Fruit fly (Drosophila melanogaster) whole organism, embryonic: ENCODE data around the gene ci.

Source experiments
- Aef1 ChIP-seq: fragments of 200-800 bp; sonication (Bioruptor generic); IDR thresholded peaks from 3 replicates; pipeline ENCODE4 v1.3.6; 2022; ENCODE audit warnings: missing biosample characterization, missing genetic modification characterization
- Blimp-1 ChIP-seq: fragments of 200-800 bp; sonication (Bioruptor generic); optimal IDR thresholded peaks from 3 replicates; lab custom pipeline; 2018; ENCODE audit warnings: missing biosample characterization, missing genetic modification characterization, mild to moderate bottlenecking, moderate library complexity, missing genetic modification reagents
- CG10267 ChIP-seq: fragments of 200-800 bp; sonication (Bioruptor generic); optimal IDR thresholded peaks from 2 replicates; lab custom pipeline; 2018; ENCODE audit warnings: missing biosample characterization, mild to moderate bottlenecking, missing genetic modification characterization, moderate library complexity
- CG1233 ChIP-seq: fragments of 200-800 bp; sonication (Bioruptor generic); optimal IDR thresholded peaks from 4 replicates; lab custom pipeline; 2018; ENCODE audit warnings: missing biosample characterization, mild to moderate bottlenecking, missing genetic modification characterization
- CG12744 ChIP-seq: fragments of 200-800 bp; sonication (Bioruptor generic); optimal IDR thresholded peaks from 2 replicates; lab custom pipeline; 2016; ENCODE audit warnings: missing biosample characterization, missing genetic modification characterization
- CG13296 ChIP-seq: fragments of 200-800 bp; sonication (Bioruptor generic); optimal IDR thresholded peaks from 3 replicates; lab custom pipeline; 2018; ENCODE audit warnings: missing biosample characterization, mild to moderate bottlenecking, missing genetic modification characterization
- CG14441 ChIP-seq: fragments of 200-800 bp; sonication (Bioruptor generic); IDR thresholded peaks from 2 replicates; pipeline ENCODE4 v1.3.6; 2022; ENCODE audit warnings: missing biosample characterization, missing genetic modification characterization
- CG15601 ChIP-seq: fragments of 200-800 bp; sonication (Bioruptor generic); optimal IDR thresholded peaks from 3 replicates; lab custom pipeline; 2019; ENCODE audit warnings: missing biosample characterization, mild to moderate bottlenecking, missing genetic modification characterization, moderate library complexity
- CG16815 ChIP-seq: fragments of 200-800 bp; sonication (Bioruptor generic); optimal IDR thresholded peaks from 3 replicates; lab custom pipeline; 2017; ENCODE audit warnings: missing biosample characterization, mild to moderate bottlenecking, missing genetic modification characterization
- CG17359 ChIP-seq: fragments of 200-800 bp; sonication (Bioruptor generic); optimal IDR thresholded peaks from 3 replicates; lab custom pipeline; 2018; ENCODE audit warnings: missing biosample characterization, mild to moderate bottlenecking, missing genetic modification characterization, moderate library complexity
- CG2116 ChIP-seq: fragments of 200-800 bp; sonication (Bioruptor generic); optimal IDR thresholded peaks from 3 replicates; lab custom pipeline; 2018; ENCODE audit warnings: missing biosample characterization, mild to moderate bottlenecking, missing genetic modification characterization
- CG30403 ChIP-seq: fragments of 200-800 bp; sonication (Bioruptor generic); optimal IDR thresholded peaks from 3 replicates; lab custom pipeline; 2016; ENCODE audit warnings: missing biosample characterization, missing genetic modification characterization
- CG3065 ChIP-seq: fragments of 200-800 bp; sonication (Bioruptor generic); optimal IDR thresholded peaks from 2 replicates; lab custom pipeline; 2016; ENCODE audit warnings: missing biosample characterization, missing genetic modification characterization
- CG3838 ChIP-seq: fragments of 200-800 bp; sonication (Bioruptor generic); optimal IDR thresholded peaks from 3 replicates; lab custom pipeline; 2016; ENCODE audit warnings: missing biosample characterization, missing genetic modification characterization
- CG42726 ChIP-seq: fragments of 200-800 bp; sonication (Bioruptor generic); IDR thresholded peaks from 2 replicates; pipeline ENCODE4 v1.3.6; 2022; ENCODE audit warnings: missing biosample characterization, missing genetic modification characterization; ENCODE audit not compliant: partially characterized antibody
- CG8290 ChIP-seq, 3 experiments: fragments of 200-800 bp; sonication (Bioruptor generic); optimal IDR thresholded peaks; 2 replicates each; lab custom pipeline; 2016 to 2019; ENCODE audit warnings: missing biosample characterization in 3 of 3, missing genetic modification characterization in 3 of 3, mild to moderate bottlenecking in 2 of 3, moderate library complexity in 1 of 3
- CG9609 ChIP-seq: fragments of 200-800 bp; sonication (Bioruptor generic); optimal IDR thresholded peaks from 3 replicates; lab custom pipeline; 2016; ENCODE audit warnings: missing biosample characterization, missing genetic modification characterization
- Dad ChIP-seq: fragments of 200-800 bp; sonication (Bioruptor generic); optimal IDR thresholded peaks from 3 replicates; lab custom pipeline; 2016; ENCODE audit warnings: missing biosample characterization, missing genetic modification characterization
- Dfd ChIP-seq, 2 experiments: fragments of >200 bp; optimal IDR thresholded peaks; 2 replicates each; lab custom pipeline; 2017; ENCODE audit warnings: missing biosample characterization in 2 of 2, missing genetic modification characterization in 2 of 2
- Fer1 ChIP-seq: fragments of 200-800 bp; sonication (Bioruptor generic); optimal IDR thresholded peaks from 2 replicates; lab custom pipeline; 2017; ENCODE audit warnings: missing biosample characterization, mild to moderate bottlenecking, missing genetic modification characterization
- GATAe ChIP-seq: fragments of 200-800 bp; sonication (Bioruptor generic); conservative IDR thresholded peaks from 2 replicates; pipeline ENCODE4 v1.3.6; 2022; ENCODE audit warnings: missing biosample characterization, missing genetic modification characterization
- Gsc ChIP-seq: fragments of 200-800 bp; sonication (Bioruptor generic); IDR thresholded peaks from 2 replicates; pipeline ENCODE4 v1.3.6; 2022; ENCODE audit warnings: missing biosample characterization, missing genetic modification characterization
- HLH3B ChIP-seq: fragments of 200-800 bp; sonication (Bioruptor generic); IDR thresholded peaks from 2 replicates; pipeline ENCODE4 v1.3.6; 2022; ENCODE audit warnings: missing biosample characterization, missing genetic modification characterization
- HLH54F ChIP-seq: fragments of 200-800 bp; sonication (Bioruptor generic); optimal IDR thresholded peaks from 3 replicates; lab custom pipeline; 2016; ENCODE audit warnings: missing biosample characterization, missing genetic modification characterization
- HLHmδ ChIP-seq: fragments of 200-800 bp; sonication (Bioruptor generic); optimal IDR thresholded peaks from 2 replicates; lab custom pipeline; 2018; ENCODE audit warnings: missing biosample characterization, mild to moderate bottlenecking, missing genetic modification characterization, moderate library complexity
- HmgZ ChIP-seq: fragments of 200-800 bp; sonication (Bioruptor generic); optimal IDR thresholded peaks from 2 replicates; lab custom pipeline; 2018; ENCODE audit warnings: missing biosample characterization, mild to moderate bottlenecking, missing genetic modification characterization
- Max ChIP-seq: fragments of 200-800 bp; sonication (Bioruptor generic); optimal IDR thresholded peaks from 2 replicates; lab custom pipeline; 2016; ENCODE audit warnings: missing biosample characterization, mild to moderate bottlenecking, missing genetic modification characterization
- Mes4 ChIP-seq: fragments of 200-800 bp; sonication (Bioruptor generic); optimal IDR thresholded peaks from 2 replicates; lab custom pipeline; 2016; ENCODE audit warnings: missing biosample characterization, missing genetic modification characterization
- Pdp1 ChIP-seq, 2 experiments: fragments of 200-800 bp; sonication (Bioruptor generic); optimal IDR thresholded peaks; 3 replicates each; lab custom pipeline; 2016; ENCODE audit warnings: missing biosample characterization in 2 of 2, missing genetic modification characterization in 2 of 2, mild to moderate bottlenecking in 1 of 2, moderate library complexity in 1 of 2
- Sox102F ChIP-seq: fragments of 200-800 bp; sonication (Bioruptor generic); optimal IDR thresholded peaks from 2 replicates; lab custom pipeline; 2018; ENCODE audit warnings: missing biosample characterization, mild to moderate bottlenecking, missing genetic modification characterization, moderate library complexity
- br ChIP-seq: fragments of >200 bp; optimal IDR thresholded peaks from 2 replicates; lab custom pipeline; 2017
- chinmo ChIP-seq: fragments of 200-800 bp; sonication (Bioruptor generic); IDR thresholded peaks from 4 replicates; pipeline ENCODE4 v1.3.6; 2022; ENCODE audit warnings: missing biosample characterization, missing genetic modification characterization; ENCODE audit not compliant: partially characterized antibody
- chn ChIP-seq: fragments of 200-800 bp; sonication (Bioruptor generic); optimal IDR thresholded peaks from 2 replicates; lab custom pipeline; 2016; ENCODE audit warnings: missing biosample characterization, missing genetic modification characterization
- dm ChIP-seq: fragments of 200-800 bp; sonication (Bioruptor generic); optimal IDR thresholded peaks from 3 replicates; lab custom pipeline; 2016; ENCODE audit warnings: missing biosample characterization, missing genetic modification characterization
- dysf ChIP-seq: fragments of 200-800 bp; sonication (Bioruptor generic); IDR thresholded peaks from 3 replicates; pipeline ENCODE4 v1.3.6; 2022; ENCODE audit warnings: missing biosample characterization, missing genetic modification characterization
- emc ChIP-seq: fragments of 200-800 bp; sonication (Bioruptor generic); optimal IDR thresholded peaks from 2 replicates; lab custom pipeline; 2016; ENCODE audit warnings: missing biosample characterization, missing genetic modification characterization
- fd3F ChIP-seq: fragments of 200-800 bp; sonication (Bioruptor generic); optimal IDR thresholded peaks from 2 replicates; lab custom pipeline; 2018; ENCODE audit warnings: missing biosample characterization, mild to moderate bottlenecking, missing genetic modification characterization, moderate library complexity
- gsb-n ChIP-seq: fragments of 200-800 bp; sonication (Bioruptor generic); optimal IDR thresholded peaks from 3 replicates; lab custom pipeline; 2018; ENCODE audit warnings: missing biosample characterization, mild to moderate bottlenecking, missing genetic modification characterization
- kah ChIP-seq: fragments of 200-800 bp; sonication (Bioruptor generic); optimal IDR thresholded peaks from 2 replicates; lab custom pipeline; 2018; ENCODE audit warnings: missing biosample characterization, mild to moderate bottlenecking, missing genetic modification characterization
- klu ChIP-seq: fragments of 200-800 bp; sonication (Bioruptor generic); IDR thresholded peaks from 2 replicates; pipeline ENCODE4 v1.3.6; 2022; ENCODE audit warnings: missing biosample characterization, missing genetic modification characterization
- knrl ChIP-seq: fragments of 200-800 bp; sonication (Bioruptor generic); IDR thresholded peaks from 3 replicates; pipeline ENCODE4 v1.3.6; 2022; ENCODE audit warnings: missing biosample characterization, missing genetic modification characterization; ENCODE audit not compliant: partially characterized antibody
- nau ChIP-seq: fragments of 200-800 bp; sonication (Bioruptor generic); optimal IDR thresholded peaks from 3 replicates; lab custom pipeline; 2017; ENCODE audit warnings: missing biosample characterization, mild to moderate bottlenecking, missing genetic modification characterization, missing genetic modification reagents
- nom ChIP-seq: fragments of 200-800 bp; sonication (Bioruptor generic); optimal IDR thresholded peaks from 2 replicates; lab custom pipeline; 2017; ENCODE audit warnings: missing biosample characterization, missing genetic modification characterization, mild to moderate bottlenecking, moderate library complexity, missing genetic modification reagents
- pum ChIP-seq: fragments of 200-800 bp; sonication (Bioruptor generic); optimal IDR thresholded peaks from 2 replicates; lab custom pipeline; 2016; ENCODE audit warnings: missing biosample characterization, missing genetic modification characterization
- schlank ChIP-seq: fragments of 200-800 bp; sonication (Bioruptor generic); optimal IDR thresholded peaks from 2 replicates; lab custom pipeline; 2018; ENCODE audit warnings: missing biosample characterization, mild to moderate bottlenecking, missing genetic modification characterization
- shn ChIP-seq: fragments of 200-800 bp; sonication (Bioruptor generic); optimal IDR thresholded peaks from 3 replicates; lab custom pipeline; 2016; ENCODE audit warnings: missing biosample characterization, missing genetic modification characterization
- sug ChIP-seq: fragments of 200-800 bp; optimal IDR thresholded peaks from 2 replicates; lab custom pipeline; 2019; ENCODE audit warnings: missing biosample characterization, mild to moderate bottlenecking, missing genetic modification characterization, moderate library complexity
- zen2 ChIP-seq: fragments of 200-800 bp; sonication (Bioruptor generic); IDR thresholded peaks from 3 replicates; pipeline ENCODE4 v1.3.6; 2022; ENCODE audit warnings: missing biosample characterization, missing genetic modification characterization; ENCODE audit not compliant: partially characterized antibody
- zfh1 ChIP-seq: fragments of 200-800 bp; sonication (Bioruptor generic); IDR thresholded peaks from 3 replicates; pipeline ENCODE4 v1.3.6; 2022; ENCODE audit warnings: missing biosample characterization, missing genetic modification characterization

Gene ci

dm6 chr4:43179-43935 is 13.5 kb downstream of the ci start, which contains the start of gene PlexB (continued):
- TF ChIP-seq CG12744 (GFP tag; lab: Kevin White, UChicago): no peak
- TF ChIP-seq dysf: no peak
- TF ChIP-seq sug (tag; lab: Kevin White, UChicago): peak; percentile 37
- no peak for TF ChIP-seq Mes4 (GFP tag; lab: Kevin White, UChicago)
- TF ChIP-seq CG17359 (tag; lab: Kevin White, UChicago): no peak
- no peak for TF ChIP-seq CG30403 (GFP tag; lab: Kevin White, UChicago)
- TF ChIP-seq zfh1 (GFP tag; lab: Robert Waterston, UW): peak; percentile 33; the same call in 1 of the 3 replicates
- TF ChIP-seq HLH3B: no peak
- TF ChIP-seq klu (GFP tag; lab: Robert Waterston, UW): no peak
- no peak for TF ChIP-seq CG13296 (GFP tag; lab: Kevin White, UChicago)
- no peak for TF ChIP-seq CG15601 (tag; lab: Kevin White, UChicago)
- TF ChIP-seq CG1233: peak; percentile 8
- no peak for TF ChIP-seq CG2116 (GFP tag; lab: Kevin White, UChicago)
- peak; percentile 19 for TF ChIP-seq shn (GFP tag; lab: Kevin White, UChicago)
- no peak for TF ChIP-seq Gsc
- no peak for TF ChIP-seq Blimp-1 (GFP tag; lab: Kevin White, UChicago)
- TF ChIP-seq fd3F (GFP tag; lab: Kevin White, UChicago): no peak
- no peak for TF ChIP-seq schlank (tag; lab: Kevin White, UChicago)
- no peak for TF ChIP-seq HLHmδ (GFP tag; lab: Kevin White, UChicago)
- TF ChIP-seq HLH54F (GFP tag; lab: Kevin White, UChicago): peak; percentile 33
- no peak for TF ChIP-seq nau
- no peak for TF ChIP-seq Sox102F (GFP tag; lab: Kevin White, UChicago)
- TF ChIP-seq CG14441: no peak
- no peak for TF ChIP-seq pum
- no peak for TF ChIP-seq CG3838 (GFP tag; lab: Kevin White, UChicago)
- TF ChIP-seq Pdp1 (GFP tag; optimal IDR thresholded peaks at IDR 0.05; lab: Kevin White, UChicago): peak in 1 of 2 experiments; percentile 60
- peak; percentile 97; the same call in 1 of the 2 replicates for TF ChIP-seq CG42726 (GFP tag; lab: Robert Waterston, UW)
- no peak for TF ChIP-seq CG3065 (GFP tag; lab: Kevin White, UChicago)
- TF ChIP-seq br (lab: Kevin White, UChicago): no peak
- TF ChIP-seq nom (GFP tag; lab: Kevin White, UChicago): no peak
- peak; percentile 40 for TF ChIP-seq dm (GFP tag; lab: Kevin White, UChicago)
- no peak for TF ChIP-seq chinmo (GFP tag; lab: Robert Waterston, UW)
- peak; percentile 73 for TF ChIP-seq CG8290 (GFP tag; optimal IDR thresholded peaks at IDR 0.05; lab: Kevin White, UChicago)
- TF ChIP-seq CG8290 (tag; optimal IDR thresholded peaks at IDR 0.05; lab: Kevin White, UChicago): peak; percentile 50 to 87
- TF ChIP-seq Fer1 (GFP tag; lab: Kevin White, UChicago): peak; percentile 2
- no peak for TF ChIP-seq CG16815
- TF ChIP-seq knrl (GFP tag; lab: Robert Waterston, UW): peak; percentile 90
- peak in 1 of 2 experiments; percentile 72 for TF ChIP-seq Dfd (GFP tag; optimal IDR thresholded peaks at IDR 0.05; lab: Kevin White, UChicago)
- TF ChIP-seq CG10267 (tag; lab: Kevin White, UChicago): peak; percentile 24
- TF ChIP-seq kah (GFP tag; lab: Kevin White, UChicago): no peak
- no peak for TF ChIP-seq Dad
- peak; percentile 41; the same call in 1 of the 2 replicates for TF ChIP-seq GATAe (GFP tag; lab: Robert Waterston, UW)
- TF ChIP-seq zen2: no peak; the same call in 2 of the 3 replicates
- TF ChIP-seq CG9609 (GFP tag; lab: Kevin White, UChicago): peak; percentile 32
- no peak for TF ChIP-seq Max (GFP tag; lab: Kevin White, UChicago)
- TF ChIP-seq gsb-n (tag; lab: Kevin White, UChicago): no peak
- TF ChIP-seq emc (GFP tag; lab: Kevin White, UChicago): no peak
- TF ChIP-seq chn (GFP tag; lab: Kevin White, UChicago): no peak
- TF ChIP-seq Aef1: 0 out of 3 replicates have a peak, but pooled peaks have one; percentile 29
- TF ChIP-seq HmgZ: peak; percentile 42
